Fruit fly (Drosophila melanogaster) whole organism, embryonic: ENCODE results near the gene GstO3.

Source experiments
- CG10147 ChIP-seq: fragments of 200-800 bp; sonication (Bioruptor generic); optimal IDR thresholded peaks from 2 replicates; lab custom pipeline; 2019; ENCODE audit warnings: missing biosample characterization, mild to moderate bottlenecking, missing genetic modification characterization, moderate library complexity
- CG10267 ChIP-seq: fragments of 200-800 bp; sonication (Bioruptor generic); optimal IDR thresholded peaks from 2 replicates; lab custom pipeline; 2018; ENCODE audit warnings: missing biosample characterization, mild to moderate bottlenecking, missing genetic modification characterization, moderate library complexity
- CG10654 ChIP-seq: fragments of 200-800 bp; sonication (Bioruptor generic); optimal IDR thresholded peaks from 2 replicates; lab custom pipeline; 2016; ENCODE audit warnings: missing biosample characterization, missing genetic modification characterization
- CG10959 ChIP-seq: fragments of 200-800 bp; sonication (Bioruptor generic); IDR thresholded peaks from 2 replicates; pipeline ENCODE4 v1.3.6; 2022; ENCODE audit warnings: missing biosample characterization, missing genetic modification characterization
- CG12391 ChIP-seq: fragments of 200-800 bp; sonication (Bioruptor generic); optimal IDR thresholded peaks from 3 replicates; lab custom pipeline; 2018; ENCODE audit warnings: missing biosample characterization, mild to moderate bottlenecking, missing genetic modification characterization, moderate library complexity
- CG15601 ChIP-seq: fragments of 200-800 bp; sonication (Bioruptor generic); optimal IDR thresholded peaks from 3 replicates; lab custom pipeline; 2019; ENCODE audit warnings: missing biosample characterization, mild to moderate bottlenecking, missing genetic modification characterization, moderate library complexity
- CG16813 ChIP-seq: fragments of 200-800 bp; sonication (Bioruptor generic); IDR thresholded peaks from 3 replicates; pipeline ENCODE4 v1.3.6; 2022; ENCODE audit warnings: missing biosample characterization, missing genetic modification characterization; ENCODE audit not compliant: partially characterized antibody
- CG17328 ChIP-seq: fragments of 200-800 bp; sonication (Bioruptor generic); IDR thresholded peaks from 2 replicates; pipeline ENCODE4 v1.3.6; 2022; ENCODE audit warnings: missing biosample characterization, missing genetic modification characterization
- CG17359 ChIP-seq: fragments of 200-800 bp; sonication (Bioruptor generic); optimal IDR thresholded peaks from 3 replicates; lab custom pipeline; 2018; ENCODE audit warnings: missing biosample characterization, mild to moderate bottlenecking, missing genetic modification characterization, moderate library complexity
- CG17385 ChIP-seq: fragments of 200-800 bp; sonication (Bioruptor generic); optimal IDR thresholded peaks from 3 replicates; lab custom pipeline; 2018; ENCODE audit warnings: missing biosample characterization, mild to moderate bottlenecking, missing genetic modification characterization
- CG17829 ChIP-seq: fragments of 200-800 bp; optimal IDR thresholded peaks from 2 replicates; lab custom pipeline; 2019; ENCODE audit warnings: missing biosample characterization, mild to moderate bottlenecking, missing genetic modification characterization, moderate library complexity
- CG33557 ChIP-seq: fragments of 200-800 bp; sonication (Bioruptor generic); optimal IDR thresholded peaks from 2 replicates; lab custom pipeline; 2019; ENCODE audit warnings: missing biosample characterization, mild to moderate bottlenecking, missing genetic modification characterization, moderate library complexity
- CG3847 ChIP-seq: fragments of 200-800 bp; sonication (Bioruptor generic); IDR thresholded peaks from 2 replicates; pipeline ENCODE4 v1.3.6; 2022; ENCODE audit warnings: missing biosample characterization, missing genetic modification characterization
- CG7556 ChIP-seq: fragments of 200-800 bp; sonication (Bioruptor generic); optimal IDR thresholded peaks from 2 replicates; lab custom pipeline; 2017; ENCODE audit warnings: missing biosample characterization, mild to moderate bottlenecking, missing genetic modification characterization
- CG7839 ChIP-seq: fragments of 200-800 bp; sonication (Bioruptor generic); optimal IDR thresholded peaks from 3 replicates; lab custom pipeline; 2018; ENCODE audit warnings: missing biosample characterization, mild to moderate bottlenecking, missing genetic modification characterization, moderate library complexity
- CG8359 ChIP-seq: fragments of 200-800 bp; sonication (Bioruptor generic); optimal IDR thresholded peaks from 2 replicates; lab custom pipeline; 2017; ENCODE audit warnings: missing biosample characterization, mild to moderate bottlenecking, missing genetic modification characterization, borderline replicate concordance
- CG9727 ChIP-seq: fragments of 200-800 bp; sonication (Bioruptor generic); optimal IDR thresholded peaks from 3 replicates; lab custom pipeline; 2017; ENCODE audit warnings: missing biosample characterization, mild to moderate bottlenecking, missing genetic modification characterization
- Dip3 ChIP-seq: fragments of 200-800 bp; sonication (Bioruptor generic); optimal IDR thresholded peaks from 3 replicates; lab custom pipeline; 2016; ENCODE audit warnings: missing biosample characterization, missing genetic modification characterization
- E2f2 ChIP-seq: fragments of 200-800 bp; sonication (Bioruptor generic); IDR thresholded peaks from 2 replicates; pipeline ENCODE4 v1.3.6; 2022; ENCODE audit warnings: missing biosample characterization, missing genetic modification characterization
- HmgD ChIP-seq: fragments of 200-800 bp; sonication (Bioruptor generic); optimal IDR thresholded peaks from 3 replicates; lab custom pipeline; 2016; ENCODE audit warnings: missing biosample characterization, missing genetic modification characterization
- Lim3 ChIP-seq: fragments of 200-800 bp; sonication (Bioruptor generic); IDR thresholded peaks from 2 replicates; pipeline ENCODE4 v1.3.6; 2022; ENCODE audit warnings: missing biosample characterization, missing genetic modification characterization
- Max ChIP-seq: fragments of 200-800 bp; sonication (Bioruptor generic); optimal IDR thresholded peaks from 2 replicates; lab custom pipeline; 2016; ENCODE audit warnings: missing biosample characterization, mild to moderate bottlenecking, missing genetic modification characterization
- NC2β ChIP-seq: fragments of 200-800 bp; sonication (Bioruptor generic); optimal IDR thresholded peaks from 2 replicates; lab custom pipeline; 2016; ENCODE audit warnings: missing biosample characterization, missing genetic modification characterization
- Oli ChIP-seq: fragments of 200-800 bp; sonication (Bioruptor generic); optimal IDR thresholded peaks from 2 replicates; lab custom pipeline; 2018; ENCODE audit warnings: missing biosample characterization, mild to moderate bottlenecking, missing genetic modification characterization, moderate library complexity
- Pdp1 ChIP-seq, 2 experiments: fragments of 200-800 bp; sonication (Bioruptor generic); optimal IDR thresholded peaks; 3 replicates each; lab custom pipeline; 2016; ENCODE audit warnings: missing biosample characterization in 2 of 2, missing genetic modification characterization in 2 of 2, mild to moderate bottlenecking in 1 of 2, moderate library complexity in 1 of 2
- Ptx1 ChIP-seq: fragments of 200-800 bp; sonication (Bioruptor generic); IDR thresholded peaks from 2 replicates; pipeline ENCODE4 v1.3.6; 2022; ENCODE audit warnings: missing biosample characterization, missing genetic modification characterization
- Rfx ChIP-seq: fragments of 200-800 bp; sonication (Bioruptor generic); IDR thresholded peaks from 2 replicates; pipeline ENCODE4 v1.3.6; 2022; ENCODE audit warnings: missing biosample characterization, missing genetic modification characterization
- abd-A ChIP-seq: fragments of 200-800 bp; sonication (Bioruptor generic); optimal IDR thresholded peaks from 3 replicates; lab custom pipeline; 2019; ENCODE audit warnings: missing biosample characterization, mild to moderate bottlenecking, missing genetic modification characterization, moderate library complexity
- amos ChIP-seq: fragments of 200-800 bp; sonication (Bioruptor generic); IDR thresholded peaks from 2 replicates; pipeline ENCODE4 v1.3.6; 2022; ENCODE audit warnings: missing biosample characterization, missing genetic modification characterization; ENCODE audit not compliant: partially characterized antibody
- az2 ChIP-seq: fragments of 200-800 bp; sonication (Bioruptor generic); optimal IDR thresholded peaks from 3 replicates; lab custom pipeline; 2016; ENCODE audit warnings: missing biosample characterization, missing genetic modification characterization
- bsh ChIP-seq, 2 experiments: fragments of 200-800 bp; sonication (Bioruptor generic); optimal IDR thresholded peaks; 2 replicates each; lab custom pipeline; 2017 to 2018; ENCODE audit warnings: mild to moderate bottlenecking in 2 of 2, missing biosample characterization in 2 of 2, missing genetic modification characterization in 2 of 2, moderate library complexity in 1 of 2
- chinmo ChIP-seq: fragments of 200-800 bp; sonication (Bioruptor generic); IDR thresholded peaks from 4 replicates; pipeline ENCODE4 v1.3.6; 2022; ENCODE audit warnings: missing biosample characterization, missing genetic modification characterization; ENCODE audit not compliant: partially characterized antibody
- chm ChIP-seq: fragments of 200-800 bp; sonication (Bioruptor generic); IDR thresholded peaks from 2 replicates; pipeline ENCODE4 v1.3.6; 2022; ENCODE audit warnings: missing biosample characterization, missing genetic modification characterization
- cwo ChIP-seq: fragments of 200-800 bp; sonication (Bioruptor generic); optimal IDR thresholded peaks from 3 replicates; lab custom pipeline; 2017; ENCODE audit warnings: missing biosample characterization, missing genetic modification characterization, mild to moderate bottlenecking, moderate library complexity, missing genetic modification reagents
- disco-r ChIP-seq: fragments of 200-800 bp; sonication (Bioruptor generic); optimal IDR thresholded peaks from 2 replicates; lab custom pipeline; 2016; ENCODE audit warnings: missing biosample characterization, missing genetic modification characterization
- emc ChIP-seq: fragments of 200-800 bp; sonication (Bioruptor generic); optimal IDR thresholded peaks from 2 replicates; lab custom pipeline; 2016; ENCODE audit warnings: missing biosample characterization, missing genetic modification characterization
- eyg ChIP-seq: fragments of 200-800 bp; sonication (Bioruptor generic); optimal IDR thresholded peaks from 3 replicates; lab custom pipeline; 2016; ENCODE audit warnings: missing biosample characterization, missing genetic modification characterization
- ftz-f1 ChIP-seq: fragments of 200-800 bp; sonication (Bioruptor generic); optimal IDR thresholded peaks from 2 replicates; lab custom pipeline; 2016; ENCODE audit warnings: missing biosample characterization, missing genetic modification characterization
- grau ChIP-seq: fragments of 200-800 bp; optimal IDR thresholded peaks from 3 replicates; lab custom pipeline; 2019; ENCODE audit warnings: missing biosample characterization, mild to moderate bottlenecking, missing genetic modification characterization, moderate library complexity
- ind ChIP-seq: fragments of 200-800 bp; sonication (Bioruptor generic); optimal IDR thresholded peaks from 3 replicates; lab custom pipeline; 2016; ENCODE audit warnings: missing biosample characterization, missing genetic modification characterization
- lab ChIP-seq: fragments of 200-800 bp; sonication (Bioruptor generic); optimal IDR thresholded peaks from 3 replicates; lab custom pipeline; 2017; ENCODE audit warnings: missing biosample characterization, missing genetic modification characterization, mild to moderate bottlenecking, moderate library complexity, missing genetic modification reagents
- lbe ChIP-seq: fragments of 200-800 bp; sonication (Bioruptor generic); optimal IDR thresholded peaks from 2 replicates; lab custom pipeline; 2016; ENCODE audit warnings: missing biosample characterization, mild to moderate bottlenecking, missing genetic modification characterization
- lilli ChIP-seq: fragments of 200-800 bp; sonication (Bioruptor generic); optimal IDR thresholded peaks from 3 replicates; lab custom pipeline; 2016; ENCODE audit warnings: missing biosample characterization, missing genetic modification characterization
- pnt ChIP-seq: fragments of 200-800 bp; sonication (Bioruptor generic); optimal IDR thresholded peaks from 3 replicates; lab custom pipeline; 2016; ENCODE audit warnings: missing biosample characterization, missing genetic modification characterization
- rib ChIP-seq: fragments of 200-800 bp; sonication (Bioruptor generic); IDR thresholded peaks from 2 replicates; pipeline ENCODE4 v1.3.6; 2022; ENCODE audit warnings: missing biosample characterization, missing genetic modification characterization
- salm ChIP-seq: fragments of 200-800 bp; sonication (Bioruptor generic); optimal IDR thresholded peaks from 2 replicates; lab custom pipeline; 2018; ENCODE audit warnings: missing biosample characterization, mild to moderate bottlenecking, missing genetic modification characterization
- sr ChIP-seq: fragments of 200-800 bp; sonication (Bioruptor generic); IDR thresholded peaks from 3 replicates; pipeline ENCODE4 v1.3.6; 2022; ENCODE audit warnings: missing biosample characterization, missing genetic modification characterization
- sug ChIP-seq: fragments of 200-800 bp; optimal IDR thresholded peaks from 2 replicates; lab custom pipeline; 2019; ENCODE audit warnings: missing biosample characterization, mild to moderate bottlenecking, missing genetic modification characterization, moderate library complexity
- tup ChIP-seq: fragments of 200-800 bp; sonication (Bioruptor generic); optimal IDR thresholded peaks from 2 replicates; lab custom pipeline; 2016; ENCODE audit warnings: missing biosample characterization, mild to moderate bottlenecking, missing genetic modification characterization, moderate library complexity
- unpg ChIP-seq: fragments of 200-800 bp; sonication (Bioruptor generic); optimal IDR thresholded peaks from 3 replicates; lab custom pipeline; 2018; ENCODE audit warnings: missing biosample characterization, mild to moderate bottlenecking, missing genetic modification characterization, moderate library complexity

Gene GstO3

DNA sequence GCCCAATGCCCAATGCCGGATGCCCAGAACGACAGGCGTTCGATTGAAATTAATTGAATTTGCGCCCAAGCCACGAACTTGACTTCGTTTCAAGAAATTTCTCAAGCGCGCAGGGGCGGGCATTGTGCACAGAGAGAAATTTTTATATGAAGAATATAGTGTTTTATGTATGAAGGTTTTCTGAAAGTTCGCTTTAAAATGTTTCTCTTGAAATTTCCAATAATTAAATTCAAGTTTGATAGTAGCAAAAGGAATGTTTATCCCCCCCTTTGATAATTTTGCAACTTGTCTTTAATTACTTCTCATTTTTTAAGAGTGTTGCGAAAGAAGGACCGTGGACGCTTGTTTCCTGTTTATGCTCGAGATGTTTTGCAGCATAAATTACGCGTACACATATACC is 25.2 kb downstream of the GstO3 start (continued):
- no peak for TF ChIP-seq HmgD
- no peak for TF ChIP-seq ind (GFP tag; lab: Kevin White, UChicago)
- no peak for TF ChIP-seq disco-r
- peak; percentile 2 for TF ChIP-seq CG10267
- TF ChIP-seq CG15601 (tag; lab: Kevin White, UChicago): peak; percentile 11
- no peak for TF ChIP-seq CG3847 (GFP tag; lab: Robert Waterston, UW)
- TF ChIP-seq rib (GFP tag; lab: Robert Waterston, UW): no peak
- peak; percentile 28 for TF ChIP-seq CG7839
- TF ChIP-seq CG33557 (GFP tag; lab: Kevin White, UChicago): peak; percentile 24
- TF ChIP-seq CG16813: no peak
- TF ChIP-seq CG10959 (GFP tag; lab: Robert Waterston, UW): no peak
- TF ChIP-seq pnt (GFP tag; lab: Kevin White, UChicago): no peak
- TF ChIP-seq salm (tag; lab: Kevin White, UChicago): no peak
- no peak for TF ChIP-seq CG10654 (GFP tag; lab: Kevin White, UChicago)
- peak; percentile 9 for TF ChIP-seq lab (GFP tag; lab: Kevin White, UChicago)
- TF ChIP-seq chinmo: no peak
- no peak for TF ChIP-seq ftz-f1 (GFP tag; lab: Kevin White, UChicago)
- TF ChIP-seq E2f2 (GFP tag; lab: Robert Waterston, UW): no peak
- no peak for TF ChIP-seq CG8359 (GFP tag; lab: Kevin White, UChicago)
- TF ChIP-seq Pdp1 (GFP tag; optimal IDR thresholded peaks at IDR 0.05; lab: Kevin White, UChicago): peak in 1 of 2 experiments; percentile 2
- TF ChIP-seq lilli (GFP tag; lab: Kevin White, UChicago): no peak
- peak; percentile 39 for TF ChIP-seq grau
- no peak for TF ChIP-seq eyg (GFP tag; lab: Kevin White, UChicago)
- peak; percentile 24 for TF ChIP-seq CG17829
- TF ChIP-seq bsh (GFP tag; optimal IDR thresholded peaks at IDR 0.05; lab: Kevin White, UChicago): peak in 1 of 2 experiments; percentile 57
- peak; percentile 34 for TF ChIP-seq CG12391 (tag; lab: Kevin White, UChicago)
- no peak for TF ChIP-seq Max (GFP tag; lab: Kevin White, UChicago)
- peak; percentile 18; the same call in 1 of the 2 replicates for TF ChIP-seq Ptx1 (GFP tag; lab: Robert Waterston, UW)
- TF ChIP-seq Dip3 (GFP tag; lab: Kevin White, UChicago): no peak
- peak; percentile 31; the same call in 1 of the 2 replicates for TF ChIP-seq CG17328
- TF ChIP-seq sr (GFP tag; lab: Robert Waterston, UW): no peak
- 0 out of 2 replicates have a peak, but pooled peaks have one; percentile 21 for TF ChIP-seq chm (GFP tag; lab: Robert Waterston, UW)
- peak; percentile 35 for TF ChIP-seq CG7556
- TF ChIP-seq az2: no peak
- TF ChIP-seq lbe: no peak
- no peak for TF ChIP-seq sug
- TF ChIP-seq emc (GFP tag; lab: Kevin White, UChicago): no peak
- no peak for TF ChIP-seq tup
- TF ChIP-seq CG10147 (GFP tag; lab: Kevin White, UChicago): no peak
- TF ChIP-seq unpg (GFP tag; lab: Kevin White, UChicago): peak; percentile 46
- TF ChIP-seq amos (GFP tag; lab: Robert Waterston, UW): no peak
- TF ChIP-seq abd-A (tag; lab: Kevin White, UChicago): no peak
- TF ChIP-seq Oli (tag; lab: Kevin White, UChicago): peak; percentile 13
- no peak for TF ChIP-seq cwo (GFP tag; lab: Kevin White, UChicago)
- no peak for TF ChIP-seq NC2β (GFP tag; lab: Kevin White, UChicago)
- no peak for TF ChIP-seq Lim3
- TF ChIP-seq CG17385 (GFP tag; lab: Kevin White, UChicago): no peak
- TF ChIP-seq CG9727 (GFP tag; lab: Kevin White, UChicago): peak; percentile 9
- TF ChIP-seq CG17359: peak; percentile 32
- peak; percentile 23; the same call in 1 of the 2 replicates for TF ChIP-seq Rfx (GFP tag; lab: Robert Waterston, UW)
